Fruit fly (Drosophila melanogaster) whole organism, embryonic: ENCODE data around the gene T48.

Experiments
- Atf6 ChIP-seq: fragments of 200-800 bp; sonication (Bioruptor generic); IDR thresholded peaks from 2 replicates; pipeline ENCODE4 v1.3.6; 2022; ENCODE audit warnings: missing biosample characterization, missing genetic modification characterization
- Awh ChIP-seq: fragments of 200-800 bp; sonication (Bioruptor generic); IDR thresholded peaks from 2 replicates; pipeline ENCODE4, ENCODE4 v1.3.6; 2022; ENCODE audit warnings: missing biosample characterization, missing genetic modification characterization
- B-H2 ChIP-seq: fragments of 200-800 bp; sonication (Bioruptor generic); optimal IDR thresholded peaks from 2 replicates; lab custom pipeline; 2018; ENCODE audit warnings: missing biosample characterization, mild to moderate bottlenecking, missing genetic modification characterization
- Bdp1 ChIP-seq: fragments of 200-800 bp; sonication (Bioruptor generic); optimal IDR thresholded peaks from 3 replicates; lab custom pipeline; 2016; ENCODE audit warnings: missing biosample characterization, missing genetic modification characterization
- CG12155 ChIP-seq: fragments of 200-800 bp; sonication (Bioruptor generic); optimal IDR thresholded peaks from 3 replicates; lab custom pipeline; 2016; ENCODE audit warnings: missing biosample characterization, missing genetic modification characterization
- CG1647 ChIP-seq: fragments of 200-800 bp; sonication (Bioruptor generic); optimal IDR thresholded peaks from 3 replicates; lab custom pipeline; 2016; ENCODE audit warnings: missing biosample characterization, missing genetic modification characterization
- CG1792 ChIP-seq: fragments of 200-800 bp; sonication (Bioruptor generic); optimal IDR thresholded peaks from 2 replicates; lab custom pipeline; 2016; ENCODE audit warnings: missing biosample characterization, missing genetic modification characterization
- CG18619 ChIP-seq: fragments of 200-800 bp; sonication (Bioruptor generic); optimal IDR thresholded peaks from 3 replicates; lab custom pipeline; 2017; ENCODE audit warnings: missing biosample characterization, mild to moderate bottlenecking, missing genetic modification characterization
- CG2120 ChIP-seq: fragments of 200-800 bp; sonication (Bioruptor generic); optimal IDR thresholded peaks from 3 replicates; lab custom pipeline; 2016; ENCODE audit warnings: missing biosample characterization, missing genetic modification characterization
- CG30403 ChIP-seq: fragments of 200-800 bp; sonication (Bioruptor generic); optimal IDR thresholded peaks from 3 replicates; lab custom pipeline; 2016; ENCODE audit warnings: missing biosample characterization, missing genetic modification characterization
- CG3163 ChIP-seq: fragments of 200-800 bp; sonication (Bioruptor generic); optimal IDR thresholded peaks from 3 replicates; lab custom pipeline; 2016; ENCODE audit warnings: missing biosample characterization, missing genetic modification characterization
- CG3726 ChIP-seq: fragments of 200-800 bp; sonication (Bioruptor generic); IDR thresholded peaks from 3 replicates; pipeline ENCODE4, ENCODE4 v1.3.6; 2022; ENCODE audit warnings: missing biosample characterization, missing genetic modification characterization
- CG3995 ChIP-seq: fragments of 200-800 bp; sonication (Bioruptor generic); optimal IDR thresholded peaks from 3 replicates; lab custom pipeline; 2016; ENCODE audit warnings: missing biosample characterization, missing genetic modification characterization
- CG7928 ChIP-seq: fragments of 200-800 bp; sonication (Bioruptor generic); optimal IDR thresholded peaks from 2 replicates; lab custom pipeline; 2017; ENCODE audit warnings: missing biosample characterization, mild to moderate bottlenecking, missing genetic modification characterization
- CG8089 ChIP-seq: fragments of 200-800 bp; sonication (Bioruptor generic); optimal IDR thresholded peaks from 3 replicates; lab custom pipeline; 2016; ENCODE audit warnings: missing biosample characterization, missing genetic modification characterization
- CG8281 ChIP-seq: fragments of 200-800 bp; sonication (Bioruptor generic); optimal IDR thresholded peaks from 2 replicates; lab custom pipeline; 2018; ENCODE audit warnings: missing biosample characterization, mild to moderate bottlenecking, missing genetic modification characterization, moderate library complexity
- CG8290 ChIP-seq, 3 experiments: fragments of 200-800 bp; sonication (Bioruptor generic); optimal IDR thresholded peaks; 2 replicates each; lab custom pipeline; 2016 to 2019; ENCODE audit warnings: missing biosample characterization in 3 of 3, missing genetic modification characterization in 3 of 3, mild to moderate bottlenecking in 2 of 3, moderate library complexity in 1 of 3
- CG9876 ChIP-seq: fragments of 200-800 bp; sonication (Bioruptor generic); optimal IDR thresholded peaks from 2 replicates; lab custom pipeline; 2016; ENCODE audit warnings: missing biosample characterization, missing genetic modification characterization
- Chrac-16 ChIP-seq: fragments of 200-800 bp; sonication (Bioruptor generic); optimal IDR thresholded peaks from 3 replicates; lab custom pipeline; 2016; ENCODE audit warnings: missing biosample characterization, missing genetic modification characterization
- CkIIα-i1 ChIP-seq: fragments of 200-800 bp; sonication (Bioruptor generic); IDR thresholded peaks from 2 replicates; pipeline ENCODE4 v1.3.6; 2022; ENCODE audit warnings: missing biosample characterization, missing genetic modification characterization
- Dbx ChIP-seq: fragments of 200-800 bp; sonication (Bioruptor generic); IDR thresholded peaks from 3 replicates; pipeline ENCODE4 v1.3.6; 2022; ENCODE audit warnings: missing biosample characterization, missing genetic modification characterization
- Dek ChIP-seq: fragments of 200-800 bp; sonication (Bioruptor generic); optimal IDR thresholded peaks from 3 replicates; lab custom pipeline; 2019; ENCODE audit warnings: missing biosample characterization, mild to moderate bottlenecking, missing genetic modification characterization, moderate library complexity
- Mes4 ChIP-seq: fragments of 200-800 bp; sonication (Bioruptor generic); optimal IDR thresholded peaks from 2 replicates; lab custom pipeline; 2016; ENCODE audit warnings: missing biosample characterization, missing genetic modification characterization
- Neu2 ChIP-seq: fragments of 200-800 bp; sonication (Bioruptor generic); optimal IDR thresholded peaks from 3 replicates; lab custom pipeline; 2016; ENCODE audit warnings: missing biosample characterization, missing genetic modification characterization, borderline replicate concordance
- Oaz ChIP-seq: fragments of 200-800 bp; sonication (Bioruptor generic); IDR thresholded peaks from 2 replicates; pipeline ENCODE4 v1.3.6; 2022; ENCODE audit warnings: missing biosample characterization, missing genetic modification characterization
- Pdp1 ChIP-seq, 2 experiments: fragments of 200-800 bp; sonication (Bioruptor generic); optimal IDR thresholded peaks; 3 replicates each; lab custom pipeline; 2016; ENCODE audit warnings: missing biosample characterization in 2 of 2, missing genetic modification characterization in 2 of 2, mild to moderate bottlenecking in 1 of 2, moderate library complexity in 1 of 2
- Ssrp ChIP-seq: fragments of 200-800 bp; sonication (Bioruptor generic); optimal IDR thresholded peaks from 2 replicates; lab custom pipeline; 2018; ENCODE audit warnings: missing biosample characterization, mild to moderate bottlenecking, missing genetic modification characterization, moderate library complexity
- bbx ChIP-seq: fragments of 200-800 bp; sonication (Bioruptor generic); IDR thresholded peaks from 2 replicates; pipeline ENCODE4 v1.3.6; 2022; ENCODE audit warnings: missing biosample characterization, missing genetic modification characterization; ENCODE audit not compliant: partially characterized antibody
- cato ChIP-seq: fragments of 200-800 bp; sonication (Bioruptor generic); optimal IDR thresholded peaks from 2 replicates; lab custom pipeline; 2016; ENCODE audit warnings: missing biosample characterization, missing genetic modification characterization, borderline replicate concordance
- caup ChIP-seq: fragments of 200-800 bp; sonication (Bioruptor generic); optimal IDR thresholded peaks from 3 replicates; lab custom pipeline; 2017; ENCODE audit warnings: missing biosample characterization, mild to moderate bottlenecking, missing genetic modification characterization, moderate library complexity; ENCODE audit not compliant: severe bottlenecking
- chif ChIP-seq, 2 experiments: fragments of 200-800 bp; sonication (Bioruptor generic); optimal IDR thresholded peaks; 3 replicates each; lab custom pipeline; 2016; ENCODE audit warnings: missing biosample characterization in 2 of 2, missing genetic modification characterization in 2 of 2
- da ChIP-seq: fragments of 200-800 bp; sonication (Bioruptor generic); optimal IDR thresholded peaks from 2 replicates; lab custom pipeline; 2016; ENCODE audit warnings: missing biosample characterization, missing genetic modification characterization
- dm ChIP-seq: fragments of 200-800 bp; sonication (Bioruptor generic); optimal IDR thresholded peaks from 3 replicates; lab custom pipeline; 2016; ENCODE audit warnings: missing biosample characterization, missing genetic modification characterization
- ftz-f1 ChIP-seq: fragments of 200-800 bp; sonication (Bioruptor generic); optimal IDR thresholded peaks from 2 replicates; lab custom pipeline; 2016; ENCODE audit warnings: missing biosample characterization, missing genetic modification characterization
- gcm2 ChIP-seq: fragments of 200-800 bp; sonication (Bioruptor generic); optimal IDR thresholded peaks from 2 replicates; lab custom pipeline; 2016; ENCODE audit warnings: missing biosample characterization, missing genetic modification characterization
- nerfin-2 ChIP-seq: fragments of 200-800 bp; sonication (Bioruptor generic); IDR thresholded peaks from 2 replicates; pipeline ENCODE4 v1.3.6; 2022; ENCODE audit warnings: missing biosample characterization, missing genetic modification characterization; ENCODE audit not compliant: partially characterized antibody
- org-1 ChIP-seq: fragments of 200-800 bp; sonication (Bioruptor generic); optimal IDR thresholded peaks from 2 replicates; lab custom pipeline; 2017; ENCODE audit warnings: missing biosample characterization, missing genetic modification characterization
- pho ChIP-seq: fragments of 200-800 bp; sonication (Bioruptor generic); optimal IDR thresholded peaks from 2 replicates; lab custom pipeline; 2016; ENCODE audit warnings: missing biosample characterization, missing genetic modification characterization
- sens ChIP-seq: fragments of 200-800 bp; sonication (Bioruptor generic); peaks from one replicate; lab custom pipeline; 2016; ENCODE audit warnings: missing biosample characterization, missing genetic modification characterization
- shn ChIP-seq: fragments of 200-800 bp; sonication (Bioruptor generic); optimal IDR thresholded peaks from 3 replicates; lab custom pipeline; 2016; ENCODE audit warnings: missing biosample characterization, missing genetic modification characterization
- slbo ChIP-seq: fragments of 200-800 bp; sonication (Bioruptor generic); IDR thresholded peaks from 2 replicates; pipeline ENCODE4 v1.3.6; 2022; ENCODE audit warnings: missing biosample characterization, missing genetic modification characterization
- toy ChIP-seq: fragments of 200-800 bp; sonication (Bioruptor generic); IDR thresholded peaks from 2 replicates; pipeline ENCODE4 v1.3.6; 2022; ENCODE audit warnings: missing biosample characterization, missing genetic modification characterization
- twi ChIP-seq: fragments of 200-800 bp; optimal IDR thresholded peaks from 2 replicates; lab custom pipeline; 2019; ENCODE audit warnings: missing biosample characterization, mild to moderate bottlenecking, missing genetic modification characterization, moderate library complexity
- wor ChIP-seq: fragments of 200-800 bp; sonication (Bioruptor generic); IDR thresholded peaks from 2 replicates; pipeline ENCODE4 v1.3.6; 2022; ENCODE audit warnings: missing biosample characterization, missing genetic modification characterization

T48 gene

dm6 chr3R:26892764-26893163, 11.2 kb downstream of the T48 start (continued):
- TF ChIP-seq cato (GFP tag; lab: Kevin White, UChicago) = no peak
- TF ChIP-seq org-1 (GFP tag; lab: Kevin White, UChicago) = no peak
- no peak for TF ChIP-seq Dbx (GFP tag; lab: Robert Waterston, UW)
- TF ChIP-seq CG7928 (GFP tag; lab: Kevin White, UChicago) = no peak
- no peak for TF ChIP-seq caup (GFP tag; lab: Kevin White, UChicago)
- no peak for TF ChIP-seq CG2120 (GFP tag; lab: Kevin White, UChicago)
- TF ChIP-seq CG1647 = no peak
- TF ChIP-seq CG3163 = no peak
- no peak for TF ChIP-seq nerfin-2 (GFP tag; lab: Robert Waterston, UW)
- no peak for TF ChIP-seq CG12155 (GFP tag; lab: Kevin White, UChicago)
- peak; percentile 47 for TF ChIP-seq shn (GFP tag; lab: Kevin White, UChicago)
- no peak for TF ChIP-seq CkIIα-i1
- TF ChIP-seq dm = peak; percentile 25
- no peak for TF ChIP-seq chif (GFP tag; optimal IDR thresholded peaks at IDR 0.05; lab: Kevin White, UChicago)
- TF ChIP-seq Pdp1 (GFP tag; optimal IDR thresholded peaks at IDR 0.05; lab: Kevin White, UChicago) = peak in 1 of 2 experiments; percentile 29
- TF ChIP-seq CG8290 (GFP tag; optimal IDR thresholded peaks at IDR 0.05; lab: Kevin White, UChicago) = no peak
- TF ChIP-seq CG8290 (tag; optimal IDR thresholded peaks at IDR 0.05; lab: Kevin White, UChicago) = peak in 1 of 2 experiments; percentile 41
- no peak for TF ChIP-seq da (GFP tag; lab: Kevin White, UChicago)
- no peak; the same call in 1 of the 2 replicates for TF ChIP-seq Oaz (GFP tag; lab: Robert Waterston, UW)
- TF ChIP-seq CG30403 (GFP tag; lab: Kevin White, UChicago) = peak; percentile 37
- peak; percentile 37; the same call in 1 of the 2 replicates for TF ChIP-seq slbo (GFP tag; lab: Robert Waterston, UW)
- no peak for TF ChIP-seq pho (GFP tag; lab: Kevin White, UChicago)
- TF ChIP-seq Neu2 (GFP tag; lab: Kevin White, UChicago) = no peak
- no peak for TF ChIP-seq gcm2 (GFP tag; lab: Kevin White, UChicago)
- no peak for TF ChIP-seq CG8089 (GFP tag; lab: Kevin White, UChicago)
- no peak for TF ChIP-seq Mes4 (GFP tag; lab: Kevin White, UChicago)
- TF ChIP-seq Dek = no peak

- TF ChIP-seq Ssrp (tag; lab: Kevin White, UChicago) = no peak
- no peak for TF ChIP-seq CG3726 (GFP tag; lab: Robert Waterston, UW)
- no peak for TF ChIP-seq Atf6
- TF ChIP-seq wor = no peak
- no peak for TF ChIP-seq CG3995
- no peak for TF ChIP-seq da (GFP tag; lab: Kevin White, UChicago)
- TF ChIP-seq CG8281 (tag; lab: Kevin White, UChicago) = no peak
- TF ChIP-seq shn (GFP tag; lab: Kevin White, UChicago) = no peak
- no peak for TF ChIP-seq toy (GFP tag; lab: Robert Waterston, UW)
- TF ChIP-seq B-H2 (GFP tag; lab: Kevin White, UChicago) = no peak
- no peak for TF ChIP-seq Chrac-16 (GFP tag; lab: Kevin White, UChicago)
- TF ChIP-seq Awh = no peak
- no peak for TF ChIP-seq twi
- TF ChIP-seq CG1792 (GFP tag; lab: Kevin White, UChicago) = no peak
- TF ChIP-seq CG18619 (GFP tag; lab: Kevin White, UChicago) = no peak
- no peak for TF ChIP-seq ftz-f1
- no peak for TF ChIP-seq bbx (GFP tag; lab: Robert Waterston, UW)
- no peak for TF ChIP-seq Bdp1 (GFP tag; lab: Kevin White, UChicago)
- no peak for TF ChIP-seq CG9876 (GFP tag; lab: Kevin White, UChicago)
- TF ChIP-seq sens (GFP tag; lab: Kevin White, UChicago) = no peak
Observed at dm6 chr3R:26893621-26894316, 12.2 kb downstream of the T48 start.
